Worm (Caenorhabditis elegans) whole organism, L4 larva: Measurements from ENCODE around the gene sma-2.

ENCODE experiments used
- F37D6.2 ChIP-seq: sonication (generic microtip); optimal IDR thresholded peaks from 2 replicates; lab custom pipeline; 2016; ENCODE audit warnings: mild to moderate bottlenecking, missing genetic modification characterization, missing compliant biosample characterization
- R02D3.7 ChIP-seq: fragments of 150-350 bp; sonication (generic microtip); optimal IDR thresholded peaks from 3 replicates; lab custom pipeline; 2014; ENCODE audit warnings: missing biosample characterization, missing genetic modification characterization
- T20F7.1 ChIP-seq: fragments of 200-800 bp; sonication (Bioruptor generic); optimal IDR thresholded peaks from 2 replicates; lab custom pipeline; 2018; ENCODE audit warnings: mild to moderate bottlenecking, missing genetic modification characterization, missing compliant biosample characterization
- Y5F2A.4 ChIP-seq: fragments of 200-800 bp; sonication (Bioruptor generic); optimal IDR thresholded peaks from 2 replicates; lab custom pipeline; 2018; ENCODE audit warnings: mild to moderate bottlenecking, missing genetic modification characterization, missing compliant biosample characterization
- aha-1 ChIP-seq: fragments of 150-350 bp; peaks from one replicate; lab custom pipeline; 2014; ENCODE audit warnings: missing biosample characterization, missing genetic modification characterization
- aly-2 ChIP-seq: sonication (generic microtip); optimal IDR thresholded peaks from 2 replicates; lab custom pipeline; 2018; ENCODE audit warnings: missing biosample characterization, missing genetic modification characterization
- attf-4 ChIP-seq: sonication (generic microtip); optimal IDR thresholded peaks from 3 replicates; lab custom pipeline; 2017; ENCODE audit warnings: missing biosample characterization, missing genetic modification characterization
- ceh-20 ChIP-seq: fragments of 200-800 bp; sonication (Bioruptor generic); IDR thresholded peaks from 2 replicates; pipeline ENCODE4 v1.3.6; 2022; ENCODE audit warnings: missing genetic modification reagents, missing genetic modification characterization, missing compliant biosample characterization
- ceh-28 ChIP-seq: fragments of 150-350 bp; optimal IDR thresholded peaks from 2 replicates; lab custom pipeline; 2014; ENCODE audit warnings: missing biosample characterization, missing genetic modification reagents, missing genetic modification characterization
- ces-1 ChIP-seq: fragments of 150-350 bp; sonication (generic microtip); optimal IDR thresholded peaks from 4 replicates; lab custom pipeline; 2014; ENCODE audit warnings: missing biosample characterization, missing genetic modification reagents, missing genetic modification characterization
- cey-2 ChIP-seq: sonication (generic microtip); optimal IDR thresholded peaks from 3 replicates; lab custom pipeline; 2017; ENCODE audit warnings: missing genetic modification characterization, mild to moderate bottlenecking, missing compliant biosample characterization, antibody characterized with exemption, borderline replicate concordance; ENCODE audit not compliant: insufficient read depth
- daf-16 ChIP-seq, 3 experiments: sonication (generic microtip); optimal IDR thresholded peaks; 2 replicates each; lab custom pipeline; 2016 to 2017; ENCODE audit warnings: missing genetic modification characterization in 3 of 3, missing genetic modification reagents in 3 of 3, mild to moderate bottlenecking in 2 of 3, missing compliant biosample characterization in 2 of 3, missing biosample characterization in 1 of 3, moderate library complexity in 1 of 3
- dmd-6 ChIP-seq: fragments of 200-800 bp; sonication (Bioruptor generic); IDR thresholded peaks from 2 replicates; pipeline ENCODE4 v1.3.6; 2022; ENCODE audit warnings: missing genetic modification reagents, missing genetic modification characterization, missing compliant biosample characterization
- dpl-1 ChIP-seq: fragments of 150-350 bp; optimal IDR thresholded peaks from 2 replicates; lab custom pipeline; 2014; ENCODE audit warnings: missing biosample characterization, missing genetic modification reagents, missing genetic modification characterization
- dve-1 ChIP-seq: sonication (generic microtip); optimal IDR thresholded peaks from 2 replicates; lab custom pipeline; 2017; ENCODE audit warnings: antibody characterized with exemption, mild to moderate bottlenecking, missing genetic modification characterization, missing compliant biosample characterization; ENCODE audit not compliant: insufficient read depth
- hlh-11 ChIP-seq: fragments of 200-800 bp; sonication (Bioruptor generic); optimal IDR thresholded peaks from 2 replicates; lab custom pipeline; 2018; ENCODE audit warnings: mild to moderate bottlenecking, missing genetic modification characterization, missing compliant biosample characterization
- hlh-30 ChIP-seq: sonication (generic microtip); optimal IDR thresholded peaks from 2 replicates; lab custom pipeline; 2017; ENCODE audit warnings: antibody characterized with exemption, mild to moderate bottlenecking, missing genetic modification characterization, missing compliant biosample characterization; ENCODE audit not compliant: insufficient read depth
- lin-13 ChIP-seq: fragments of 150-350 bp; optimal IDR thresholded peaks from 2 replicates; lab custom pipeline; 2014; ENCODE audit warnings: missing biosample characterization, missing genetic modification reagents, missing genetic modification characterization
- lin-29 ChIP-seq: fragments of 200-800 bp; sonication (Bioruptor generic); IDR thresholded peaks from 2 replicates; pipeline ENCODE4 v1.3.6; 2022; ENCODE audit warnings: missing genetic modification reagents, missing genetic modification characterization, missing compliant biosample characterization
- lin-39 ChIP-seq: fragments of 150-350 bp; optimal IDR thresholded peaks from 2 replicates; lab custom pipeline; 2014; ENCODE audit warnings: missing biosample characterization, missing genetic modification reagents, missing genetic modification characterization
- lsy-2 ChIP-seq, 2 experiments: fragments of 150-350 bp in 1 of 2; sonication (generic microtip) in 1 of 2; optimal IDR thresholded peaks; 2 replicates each; lab custom pipeline; 2014 to 2017; ENCODE audit warnings: missing biosample characterization in 2 of 2, missing genetic modification characterization in 2 of 2
- madf-5 ChIP-seq, 2 experiments: fragments of 200-800 bp; sonication (Bioruptor generic); IDR thresholded peaks; 2 replicates each; pipeline ENCODE4 v1.3.6; 2022; ENCODE audit warnings: missing compliant biosample characterization in 2 of 2, missing genetic modification characterization in 2 of 2
- mes-2 ChIP-seq: sonication (generic microtip); optimal IDR thresholded peaks from 2 replicates; lab custom pipeline; 2016; ENCODE audit warnings: missing genotype, mild to moderate bottlenecking, missing genetic modification characterization, missing compliant biosample characterization; ENCODE audit not compliant: poor library complexity, severe bottlenecking
- nhr-28 ChIP-seq: fragments of 150-350 bp; optimal IDR thresholded peaks from 2 replicates; lab custom pipeline; 2014; ENCODE audit warnings: missing biosample characterization, missing genetic modification characterization
- nhr-41 ChIP-seq: fragments of 200-800 bp; sonication (Bioruptor generic); IDR thresholded peaks from 2 replicates; pipeline ENCODE4 v1.3.6; 2022; ENCODE audit warnings: missing genetic modification reagents, missing genetic modification characterization, missing compliant biosample characterization
- nhr-6 ChIP-seq: fragments of 150-350 bp; optimal IDR thresholded peaks from 2 replicates; lab custom pipeline; 2014; ENCODE audit warnings: missing biosample characterization, missing genetic modification characterization
- saeg-2 ChIP-seq: fragments of 200-800 bp; sonication (Bioruptor generic); IDR thresholded peaks from 2 replicates; pipeline ENCODE4 v1.3.6; 2022; ENCODE audit warnings: missing genetic modification reagents, missing genetic modification characterization, missing compliant biosample characterization
- snpc-4 ChIP-seq: fragments of 150-350 bp; optimal IDR thresholded peaks from 2 replicates; lab custom pipeline; 2014; ENCODE audit warnings: missing biosample characterization, missing genetic modification characterization
- unc-62 ChIP-seq, 3 experiments: fragments of 150-350 bp in 1 of 3; sonication (generic microtip); optimal IDR thresholded peaks in 2 of 3; peaks in 1 of 3; 1 replicate in 1 of 3; 2 replicates in 2 of 3; lab custom pipeline; 2014 to 2017; ENCODE audit warnings: missing biosample characterization in 3 of 3, missing genetic modification characterization in 3 of 3, missing genetic modification reagents in 3 of 3, missing genotype in 1 of 3
- vab-7 ChIP-seq: fragments of 200-800 bp; sonication (Bioruptor generic); IDR thresholded peaks from 2 replicates; pipeline ENCODE4 v1.3.6; 2022; ENCODE audit warnings: missing genetic modification reagents, missing genetic modification characterization, missing compliant biosample characterization
- zip-11 ChIP-seq: fragments of 200-800 bp; sonication (Bioruptor generic); IDR thresholded peaks from 2 replicates; pipeline ENCODE4 v1.3.6; 2022; ENCODE audit warnings: missing genetic modification characterization, missing compliant biosample characterization

Gene sma-2

ce11 chrIII:8750606-8751005 is 1.1 kb downstream of the sma-2 start, which contains the start of gene ugtp-1:
Gene ugtp-1, minus strand, starts transcription at chrIII:8750706.
- TF ChIP-seq saeg-2 (no peak), F37D6.2 (tag; lab: Kevin White, UChicago) (no peak), Y5F2A.4 (GFP tag; lab: Kevin White, UChicago) (no peak), vab-7 (no peak), lin-39 (tag; lab: Kevin White, UChicago) (no peak), nhr-41 (GFP tag; lab: Robert Waterston, UW) (no peak)

- TF ChIP-seq nhr-28 (tag; lab: Kevin White, UChicago) (peak; percentile 6), dve-1 (tag; lab: Kevin White, UChicago) (peak; percentile 4), lin-29 (GFP tag; lab: Robert Waterston, UW) (no peak), attf-4 (no peak), lsy-2 (tag; optimal IDR thresholded peaks at IDR 0.05; lab: Kevin White, UChicago) (peak in 1 of 2 experiments; percentile 43), R02D3.7 (tag; lab: Kevin White, UChicago) (peak; percentile 62), T20F7.1 (GFP tag; lab: Kevin White, UChicago) (peak; percentile 92), aly-2 (tag; lab: Kevin White, UChicago) (no peak), daf-16 (GFP tag; optimal IDR thresholded peaks at IDR 0.05; lab: Kevin White, UChicago) (no peak), daf-16 (tag; optimal IDR thresholded peaks at IDR 0.05; lab: Kevin White, UChicago) (peak; percentile 66), mes-2 (tag; lab: Kevin White, UChicago) (peak; percentile 6), madf-5 (GFP tag; IDR thresholded peaks at IDR 0.05; lab: Robert Waterston, UW) (no peak)
These were observed 5.2 kb downstream of the sma-2 start, which contains the start of gene tomm-70 for ce11 chrIII:8754682-8755081. Gene tomm-70, minus strand, starts transcription at chrIII:8754750.

ce11 chrIII:8761040-8761654 is 11.7 kb downstream of the sma-2 start, which contains the start of gene aak-1:
Gene aak-1, minus strand, starts transcription at chrIII:8761090.
- TF ChIP-seq lin-29 (GFP tag; lab: Robert Waterston, UW): no peak
- no peak for TF ChIP-seq zip-11 (GFP tag; lab: Robert Waterston, UW)
- TF ChIP-seq aha-1: peak; percentile 88
- peak; percentile 47 for TF ChIP-seq hlh-11 (tag; lab: Kevin White, UChicago)
- TF ChIP-seq ces-1 (GFP tag; lab: Kevin White, UChicago): no peak
- TF ChIP-seq mes-2 (tag; lab: Kevin White, UChicago): peak; percentile 10
- TF ChIP-seq hlh-30 (tag; lab: Kevin White, UChicago): peak; percentile 75

- TF ChIP-seq unc-62 (GFP tag; optimal IDR thresholded peaks at IDR 0.05 in 1 of 2; lab: Kevin White, UChicago): peak in 1 of 2 experiments; percentile 91
- TF ChIP-seq unc-62 (tag; optimal IDR thresholded peaks at IDR 0.05; lab: Kevin White, UChicago): no peak
- TF ChIP-seq dmd-6 (GFP tag; lab: Robert Waterston, UW): peak; percentile 32
- no peak for TF ChIP-seq ceh-20 (GFP tag; lab: Robert Waterston, UW)
These were observed 12.5 kb downstream of the sma-2 start for ce11 chrIII:8762016-8762415.

ce11 chrIII:8763111-8763510 is 13.6 kb downstream of the sma-2 start:
- TF ChIP-seq nhr-6: no peak
- no peak for TF ChIP-seq snpc-4 (tag; lab: Kevin White, UChicago)
- TF ChIP-seq lsy-2 (tag; optimal IDR thresholded peaks at IDR 0.05; lab: Kevin White, UChicago): peak in 1 of 2 experiments; percentile 45
- TF ChIP-seq lin-13 (GFP tag; lab: Kevin White, UChicago): no peak
- TF ChIP-seq dpl-1 (GFP tag; lab: Kevin White, UChicago): no peak
- TF ChIP-seq dmd-6 (GFP tag; lab: Robert Waterston, UW): no peak
- TF ChIP-seq ceh-28 (tag; lab: Kevin White, UChicago): no peak
- no peak for TF ChIP-seq cey-2
